Fruit fly (Drosophila melanogaster) whole organism, embryonic: Measurements from ENCODE around the gene MRP.

Source experiments
- C15 ChIP-seq: fragments of 200-800 bp; sonication (Bioruptor generic); IDR thresholded peaks from 3 replicates; pipeline ENCODE4 v1.3.6; 2022; ENCODE audit warnings: missing biosample characterization, missing genetic modification characterization
- CG10979 ChIP-seq: fragments of 200-800 bp; sonication (Bioruptor generic); optimal IDR thresholded peaks from 2 replicates; lab custom pipeline; 2018; ENCODE audit warnings: missing biosample characterization, mild to moderate bottlenecking, missing genetic modification characterization, moderate library complexity
- CG12219 ChIP-seq: fragments of 200-800 bp; sonication (Bioruptor generic); optimal IDR thresholded peaks from 3 replicates; lab custom pipeline; 2018; ENCODE audit warnings: missing biosample characterization, mild to moderate bottlenecking, missing genetic modification characterization
- CG12299 ChIP-seq: fragments of 200-800 bp; sonication (Bioruptor generic); optimal IDR thresholded peaks from 2 replicates; lab custom pipeline; 2018; ENCODE audit warnings: missing biosample characterization, mild to moderate bottlenecking, missing genetic modification characterization
- CG14014 ChIP-seq: fragments of 200-800 bp; sonication (Bioruptor generic); IDR thresholded peaks from 2 replicates; pipeline ENCODE4 v1.3.6; 2022; ENCODE audit warnings: missing biosample characterization, missing genetic modification characterization
- CG14050 ChIP-seq: fragments of 200-800 bp; sonication (Bioruptor generic); IDR thresholded peaks from 3 replicates; pipeline ENCODE4 v1.3.6; 2022; ENCODE audit warnings: missing biosample characterization, missing genetic modification characterization
- CG15269 ChIP-seq: fragments of 200-800 bp; sonication (Bioruptor generic); optimal IDR thresholded peaks from 2 replicates; lab custom pipeline; 2018; ENCODE audit warnings: missing biosample characterization, mild to moderate bottlenecking, missing genetic modification characterization, moderate library complexity
- CG1529 ChIP-seq: fragments of 200-800 bp; sonication (Bioruptor generic); optimal IDR thresholded peaks from 3 replicates; lab custom pipeline; 2018; ENCODE audit warnings: missing biosample characterization, missing genetic modification characterization
- CG15479 ChIP-seq: fragments of 200-800 bp; sonication (Bioruptor generic); optimal IDR thresholded peaks from 3 replicates; lab custom pipeline; 2019; ENCODE audit warnings: missing biosample characterization, mild to moderate bottlenecking, missing genetic modification characterization, moderate library complexity
- CG16813 ChIP-seq: fragments of 200-800 bp; sonication (Bioruptor generic); IDR thresholded peaks from 3 replicates; pipeline ENCODE4 v1.3.6; 2022; ENCODE audit warnings: missing biosample characterization, missing genetic modification characterization; ENCODE audit not compliant: partially characterized antibody
- CG17912 ChIP-seq: fragments of 200-800 bp; sonication (Bioruptor generic); optimal IDR thresholded peaks from 2 replicates; lab custom pipeline; 2018; ENCODE audit warnings: missing biosample characterization, mild to moderate bottlenecking, missing genetic modification characterization
- CG18011 ChIP-seq: fragments of 200-800 bp; sonication (Bioruptor generic); optimal IDR thresholded peaks from 2 replicates; lab custom pipeline; 2017; ENCODE audit warnings: missing biosample characterization, missing genetic modification characterization, mild to moderate bottlenecking, moderate library complexity, missing genotype
- CG2199 ChIP-seq: fragments of 200-800 bp; sonication (Bioruptor generic); IDR thresholded peaks from 3 replicates; pipeline ENCODE4 v1.3.6; 2022; ENCODE audit warnings: missing biosample characterization, missing genetic modification characterization
- CG43689 ChIP-seq: fragments of 200-800 bp; sonication (Bioruptor generic); IDR thresholded peaks from 2 replicates; pipeline ENCODE4 v1.3.6; 2022; ENCODE audit warnings: missing biosample characterization, missing genetic modification characterization
- CG4854 ChIP-seq: fragments of 200-800 bp; sonication (Bioruptor generic); optimal IDR thresholded peaks from 2 replicates; lab custom pipeline; 2016; ENCODE audit warnings: missing biosample characterization, missing genetic modification characterization, inconsistent platforms
- CG7786 ChIP-seq: fragments of 200-800 bp; sonication (Bioruptor generic); optimal IDR thresholded peaks from 2 replicates; lab custom pipeline; 2016; ENCODE audit warnings: missing biosample characterization, missing genetic modification characterization
- CG8290 ChIP-seq, 3 experiments: fragments of 200-800 bp; sonication (Bioruptor generic); optimal IDR thresholded peaks; 2 replicates each; lab custom pipeline; 2016 to 2019; ENCODE audit warnings: missing biosample characterization in 3 of 3, missing genetic modification characterization in 3 of 3, mild to moderate bottlenecking in 2 of 3, moderate library complexity in 1 of 3
- CG8388 ChIP-seq: fragments of 200-800 bp; sonication (Bioruptor generic); optimal IDR thresholded peaks from 2 replicates; lab custom pipeline; 2019; ENCODE audit warnings: missing biosample characterization, mild to moderate bottlenecking, missing genetic modification characterization, moderate library complexity
- CG8478 ChIP-seq: fragments of >200 bp; optimal IDR thresholded peaks from 2 replicates; lab custom pipeline; 2018
- CG8924 ChIP-seq: fragments of 200-800 bp; optimal IDR thresholded peaks from 3 replicates; lab custom pipeline; 2019; ENCODE audit warnings: missing biosample characterization, mild to moderate bottlenecking, missing genetic modification characterization, moderate library complexity
- CTCF ChIP-seq: fragments of 200-800 bp; sonication (Bioruptor generic); optimal IDR thresholded peaks from 2 replicates; lab custom pipeline; 2017; ENCODE audit warnings: missing biosample characterization, mild to moderate bottlenecking, missing genetic modification characterization, moderate library complexity
- D19A ChIP-seq: fragments of 200-800 bp; optimal IDR thresholded peaks from 3 replicates; lab custom pipeline; 2019; ENCODE audit warnings: missing biosample characterization, mild to moderate bottlenecking, missing genetic modification characterization, moderate library complexity
- Dek ChIP-seq: fragments of 200-800 bp; sonication (Bioruptor generic); optimal IDR thresholded peaks from 3 replicates; lab custom pipeline; 2019; ENCODE audit warnings: missing biosample characterization, mild to moderate bottlenecking, missing genetic modification characterization, moderate library complexity
- Eip74EF ChIP-seq, 2 experiments: fragments of 200-800 bp in 1 of 2; fragments of >200 bp in 1 of 2; sonication (Bioruptor generic) in 1 of 2; optimal IDR thresholded peaks; 2 replicates each; lab custom pipeline; 2017 to 2019; ENCODE audit warnings: missing biosample characterization in 2 of 2, missing genetic modification characterization in 2 of 2, mild to moderate bottlenecking in 1 of 2, moderate library complexity in 1 of 2
- H15 ChIP-seq: fragments of 200-800 bp; sonication (Bioruptor generic); IDR thresholded peaks from 3 replicates; pipeline ENCODE4 v1.3.6; 2022; ENCODE audit warnings: missing biosample characterization, missing genetic modification characterization
- HLH54F ChIP-seq: fragments of 200-800 bp; sonication (Bioruptor generic); optimal IDR thresholded peaks from 3 replicates; lab custom pipeline; 2016; ENCODE audit warnings: missing biosample characterization, missing genetic modification characterization
- HLHmδ ChIP-seq: fragments of 200-800 bp; sonication (Bioruptor generic); optimal IDR thresholded peaks from 2 replicates; lab custom pipeline; 2018; ENCODE audit warnings: missing biosample characterization, mild to moderate bottlenecking, missing genetic modification characterization, moderate library complexity
- Kr ChIP-seq: fragments of 200-800 bp; sonication (Bioruptor generic); optimal IDR thresholded peaks from 2 replicates; lab custom pipeline; 2017; ENCODE audit warnings: missing biosample characterization, mild to moderate bottlenecking, missing genetic modification characterization
- MTF-1 ChIP-seq: fragments of 200-800 bp; sonication (Bioruptor generic); optimal IDR thresholded peaks from 2 replicates; lab custom pipeline; 2018; ENCODE audit warnings: missing biosample characterization, mild to moderate bottlenecking, missing genetic modification characterization, borderline replicate concordance
- Mad ChIP-seq: fragments of 200-800 bp; sonication (Bioruptor generic); optimal IDR thresholded peaks from 2 replicates; lab custom pipeline; 2016; ENCODE audit warnings: missing biosample characterization, missing genetic modification characterization
- Med ChIP-seq: fragments of 200-800 bp; sonication (Bioruptor generic); peaks from one replicate; lab custom pipeline; 2016; ENCODE audit warnings: missing biosample characterization, missing genetic modification characterization, mild to moderate bottlenecking, inconsistent platforms, moderate library complexity
- Myb ChIP-seq: fragments of 200-800 bp; sonication (Bioruptor generic); optimal IDR thresholded peaks from 2 replicates; lab custom pipeline; 2016; ENCODE audit warnings: missing biosample characterization, missing genetic modification characterization
- NC2β ChIP-seq: fragments of 200-800 bp; sonication (Bioruptor generic); optimal IDR thresholded peaks from 2 replicates; lab custom pipeline; 2016; ENCODE audit warnings: missing biosample characterization, missing genetic modification characterization
- PHDP ChIP-seq: fragments of 200-800 bp; sonication (Bioruptor generic); optimal IDR thresholded peaks from 3 replicates; lab custom pipeline; 2018; ENCODE audit warnings: missing biosample characterization, mild to moderate bottlenecking, missing genetic modification characterization, moderate library complexity
- Scr ChIP-seq: fragments of 200-800 bp; sonication (Bioruptor generic); IDR thresholded peaks from 2 replicates; pipeline ENCODE4 v1.3.6; 2022; ENCODE audit warnings: missing biosample characterization, missing genetic modification characterization; ENCODE audit not compliant: partially characterized antibody
- abd-A ChIP-seq: fragments of 200-800 bp; sonication (Bioruptor generic); optimal IDR thresholded peaks from 3 replicates; lab custom pipeline; 2019; ENCODE audit warnings: missing biosample characterization, mild to moderate bottlenecking, missing genetic modification characterization, moderate library complexity
- al ChIP-seq: fragments of 200-800 bp; sonication (Bioruptor generic); IDR thresholded peaks from 2 replicates; pipeline ENCODE4 v1.3.6; 2022; ENCODE audit warnings: missing biosample characterization, missing genetic modification characterization
- bab2 ChIP-seq: fragments of 200-800 bp; sonication (Bioruptor generic); optimal IDR thresholded peaks from 2 replicates; lab custom pipeline; 2016; ENCODE audit warnings: missing biosample characterization, missing genetic modification characterization
- br ChIP-seq: fragments of >200 bp; optimal IDR thresholded peaks from 2 replicates; lab custom pipeline; 2017
- ci ChIP-seq: fragments of 200-800 bp; sonication (Bioruptor generic); IDR thresholded peaks from 3 replicates; pipeline ENCODE4 v1.3.6; 2022; ENCODE audit warnings: missing biosample characterization, missing genetic modification characterization
- crol ChIP-seq: fragments of 200-800 bp; sonication (Bioruptor generic); IDR thresholded peaks from 2 replicates; pipeline ENCODE4 v1.3.6; 2022; ENCODE audit warnings: missing biosample characterization, missing genetic modification characterization
- crp ChIP-seq, 2 experiments: fragments of 200-800 bp; sonication (Bioruptor generic); optimal IDR thresholded peaks; 2 replicates in 1 of 2; 3 replicates in 1 of 2; lab custom pipeline; 2017; ENCODE audit warnings: missing biosample characterization in 2 of 2, missing genetic modification characterization in 2 of 2, mild to moderate bottlenecking in 1 of 2, moderate library complexity in 1 of 2
- dati ChIP-seq: fragments of 200-800 bp; sonication (Bioruptor generic); IDR thresholded peaks from 2 replicates; pipeline ENCODE4 v1.3.6; 2022; ENCODE audit warnings: missing biosample characterization, missing genetic modification characterization
- dm ChIP-seq: fragments of 200-800 bp; sonication (Bioruptor generic); optimal IDR thresholded peaks from 3 replicates; lab custom pipeline; 2016; ENCODE audit warnings: missing biosample characterization, missing genetic modification characterization
- dmrt11E ChIP-seq: fragments of 200-800 bp; sonication (Bioruptor generic); optimal IDR thresholded peaks from 3 replicates; lab custom pipeline; 2018; ENCODE audit warnings: missing biosample characterization, mild to moderate bottlenecking, missing genetic modification characterization, moderate library complexity
- pan ChIP-seq, 4 experiments: fragments of >200 bp in 3 of 4; fragments of 200-800 bp in 1 of 4; sonication (Bioruptor generic) in 1 of 4; optimal IDR thresholded peaks in 3 of 4; IDR thresholded peaks in 1 of 4; 2 replicates each; pipeline versions ENCODE4 v1.3.6 to Lab custom; 2017 to 2022; ENCODE audit warnings: missing biosample characterization in 2 of 4, missing genetic modification characterization in 2 of 4, mixed read lengths in 1 of 4
- psq ChIP-seq: fragments of 200-800 bp; sonication (Bioruptor generic); optimal IDR thresholded peaks from 2 replicates; lab custom pipeline; 2017; ENCODE audit warnings: missing biosample characterization, missing genetic modification characterization
- sqz ChIP-seq: fragments of 200-800 bp; sonication (Bioruptor generic); optimal IDR thresholded peaks from 3 replicates; lab custom pipeline; 2018; ENCODE audit warnings: missing biosample characterization, mild to moderate bottlenecking, missing genetic modification characterization
- sr ChIP-seq: fragments of 200-800 bp; sonication (Bioruptor generic); IDR thresholded peaks from 3 replicates; pipeline ENCODE4 v1.3.6; 2022; ENCODE audit warnings: missing biosample characterization, missing genetic modification characterization
- ttk ChIP-seq: fragments of 200-800 bp; sonication (Bioruptor generic); IDR thresholded peaks from 2 replicates; pipeline ENCODE4 v2.1.2; 2022; ENCODE audit warnings: missing biosample characterization, missing genetic modification characterization
- usp ChIP-seq: fragments of >200 bp; optimal IDR thresholded peaks from 2 replicates; lab custom pipeline; 2017; ENCODE audit warnings: missing biosample characterization, missing genetic modification characterization
- vvl ChIP-seq: fragments of 200-800 bp; sonication (Bioruptor generic); IDR thresholded peaks from 2 replicates; pipeline ENCODE4 v1.3.6; 2022; ENCODE audit warnings: missing biosample characterization, missing genetic modification characterization

Gene MRP

DNA sequence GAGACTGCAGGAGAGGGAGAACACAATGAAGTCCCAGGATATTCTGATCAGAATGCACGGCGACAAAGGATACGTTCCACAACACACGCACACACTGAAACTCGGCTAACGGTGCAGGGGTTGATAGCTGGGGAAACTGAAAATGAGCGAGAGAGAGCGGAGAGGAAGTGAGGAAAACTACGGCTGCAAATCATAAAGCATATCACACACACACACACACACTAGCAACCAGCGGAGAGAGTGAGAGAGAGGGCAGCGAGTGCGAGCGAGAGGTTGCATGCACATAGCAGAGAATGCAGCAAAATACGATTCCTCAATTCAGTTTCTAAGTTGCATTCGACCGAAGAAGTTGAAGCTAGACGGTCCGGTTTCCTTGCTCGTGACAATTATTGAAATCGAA lies 40.6 kb upstream of the MRP start (continued):
- peak; percentile 84 for TF ChIP-seq CG8478 (lab: Kevin White, UChicago)
- TF ChIP-seq sr (GFP tag; lab: Robert Waterston, UW), result no peak
- no peak for TF ChIP-seq CTCF (GFP tag; lab: Kevin White, UChicago)
- TF ChIP-seq CG8388, result no peak
- peak; percentile 30 for TF ChIP-seq sqz
- TF ChIP-seq ttk (GFP tag; lab: Robert Waterston, UW), result no peak
- no peak for TF ChIP-seq dm
- TF ChIP-seq abd-A (tag; lab: Kevin White, UChicago), result no peak
- no peak for TF ChIP-seq Eip74EF (GFP tag; optimal IDR thresholded peaks at IDR 0.05; lab: Kevin White, UChicago)
- no peak for TF ChIP-seq al (GFP tag; lab: Robert Waterston, UW)
- TF ChIP-seq Mad (GFP tag; lab: Kevin White, UChicago), result no peak
- TF ChIP-seq dmrt11E (tag; lab: Kevin White, UChicago), result no peak
- 0 out of 3 replicates have a peak, but pooled peaks have one; percentile 73 for TF ChIP-seq CG2199 (GFP tag; lab: Robert Waterston, UW)
- no peak for TF ChIP-seq CG12299
- TF ChIP-seq CG1529, result no peak
- TF ChIP-seq Med, result no peak
- TF ChIP-seq psq (GFP tag; lab: Kevin White, UChicago), result no peak
- no peak for TF ChIP-seq CG14050 (GFP tag; lab: Robert Waterston, UW)
- TF ChIP-seq Scr (GFP tag; lab: Robert Waterston, UW), result no peak
- TF ChIP-seq pan (optimal IDR thresholded peaks at IDR 0.05; lab: Kevin White, UChicago), result no peak
- no peak for TF ChIP-seq pan (GFP tag; optimal IDR thresholded peaks at IDR 0.05 in 1 of 2, IDR thresholded peaks at IDR 0.05 in 1 of 2)
- no peak for TF ChIP-seq CG15269
- TF ChIP-seq CG7786, result no peak
- no peak for TF ChIP-seq NC2β (GFP tag; lab: Kevin White, UChicago)
- TF ChIP-seq CG10979, result no peak
- no peak for TF ChIP-seq Myb (GFP tag; lab: Kevin White, UChicago)
- no peak for TF ChIP-seq CG8290 (GFP tag; optimal IDR thresholded peaks at IDR 0.05; lab: Kevin White, UChicago)
- no peak for TF ChIP-seq CG8290 (tag; optimal IDR thresholded peaks at IDR 0.05; lab: Kevin White, UChicago)
- peak; percentile 60 for TF ChIP-seq vvl (GFP tag; lab: Robert Waterston, UW)
- TF ChIP-seq bab2 (GFP tag; lab: Kevin White, UChicago), result no peak
- TF ChIP-seq crp (GFP tag; optimal IDR thresholded peaks at IDR 0.05; lab: Kevin White, UChicago), result no peak
- TF ChIP-seq dati, result no peak
- TF ChIP-seq PHDP (tag; lab: Kevin White, UChicago), result no peak
- TF ChIP-seq Kr (GFP tag; lab: Kevin White, UChicago), result peak; percentile 47
- TF ChIP-seq CG17912 (GFP tag; lab: Kevin White, UChicago), result no peak
- TF ChIP-seq CG14014 (GFP tag; lab: Robert Waterston, UW), result no peak
- no peak for TF ChIP-seq Dek (tag; lab: Kevin White, UChicago)
- no peak for TF ChIP-seq HLH54F (GFP tag; lab: Kevin White, UChicago)
- no peak for TF ChIP-seq br
- TF ChIP-seq CG43689 (GFP tag; lab: Robert Waterston, UW), result no peak
- TF ChIP-seq CG18011, result no peak
- TF ChIP-seq CG8924 (tag; lab: Kevin White, UChicago), result peak; percentile 3
- no peak for TF ChIP-seq CG4854 (GFP tag; lab: Kevin White, UChicago)
- TF ChIP-seq crol (GFP tag; lab: Robert Waterston, UW), result peak; percentile 82
- 0 out of 3 replicates have a peak, but pooled peaks have one; percentile 36 for TF ChIP-seq CG16813 (GFP tag; lab: Robert Waterston, UW)
- no peak for TF ChIP-seq MTF-1 (GFP tag; lab: Kevin White, UChicago)
- TF ChIP-seq H15 (GFP tag; lab: Robert Waterston, UW), result no peak
- TF ChIP-seq C15 (GFP tag; lab: Robert Waterston, UW), result no peak
- no peak for TF ChIP-seq CG15479 (GFP tag; lab: Kevin White, UChicago)
- TF ChIP-seq D19A (tag; lab: Kevin White, UChicago), result no peak
- TF ChIP-seq ci (GFP tag; lab: Robert Waterston, UW), result peak; percentile 48; the same call in 2 of the 3 replicates
- TF ChIP-seq CG12219, result no peak
- no peak for TF ChIP-seq usp
- peak; percentile 17 for TF ChIP-seq HLHmδ (GFP tag; lab: Kevin White, UChicago)
